Worm (Caenorhabditis elegans): ENCODE data around the gene F13H8.11.

ce11 chrII:6260684-6261083 lies 863 bp upstream of the F13H8.11 start, which contains the start of gene nmgp-1:
- TF ChIP-seq sea-1 (GFP tag; conservative IDR thresholded peaks at IDR 0.05) (no peak), tbx-11 (GFP tag; IDR thresholded peaks at IDR 0.05) (no peak), aly-1 (tag; optimal IDR thresholded peaks at IDR 0.05) (no peak), B0310.2 (tag; optimal IDR thresholded peaks at IDR 0.05) (no peak), scrt-1 (GFP tag; IDR thresholded peaks at IDR 0.05) (no peak), tbx-37 (GFP tag; conservative IDR thresholded peaks at IDR 0.05) (no peak), ama-1 (optimal IDR thresholded peaks at IDR 0.05) (no peak)
